Worm (Caenorhabditis elegans) whole organism, young adult: Measurements from ENCODE around the gene T28A11.25.

Experiments used
- B0019.2 ChIP-seq: fragments of 200-800 bp; sonication (Bioruptor generic); conservative IDR thresholded peaks from 2 replicates; pipeline ENCODE4 v1.3.6; 2022; ENCODE audit warnings: missing genetic modification reagents, missing genetic modification characterization, missing compliant biosample characterization
- B0035.1 ChIP-seq: sonication (generic microtip); optimal IDR thresholded peaks from 2 replicates; lab custom pipeline; 2016; ENCODE audit warnings: missing genetic modification characterization, mild to moderate bottlenecking, missing compliant biosample characterization, missing genotype, missing genetic modification reagents
- ama-1 ChIP-seq, 3 experiments: fragments of 150-350 bp in 1 of 3; sonication (generic microtip) in 2 of 3; optimal IDR thresholded peaks; 2 replicates each; lab custom pipeline; 2014 to 2018; ENCODE audit warnings: missing biosample characterization in 2 of 3, missing genetic modification characterization in 2 of 3, missing genetic modification reagents in 2 of 3
- aptf-2 ChIP-seq: fragments of 200-800 bp; sonication (Bioruptor generic); conservative IDR thresholded peaks from 2 replicates; pipeline ENCODE4 v1.3.6; 2022; ENCODE audit warnings: missing genetic modification reagents, missing genetic modification characterization, missing compliant biosample characterization
- dpff-1 ChIP-seq: sonication (generic microtip); optimal IDR thresholded peaks from 2 replicates; lab custom pipeline; 2017; ENCODE audit warnings: mild to moderate bottlenecking, missing genetic modification characterization, missing compliant biosample characterization
- nfya-1 ChIP-seq: sonication (generic microtip); optimal IDR thresholded peaks from 2 replicates; lab custom pipeline; 2017; ENCODE audit warnings: antibody characterized with exemption, missing compliant biosample characterization, missing genetic modification characterization, borderline replicate concordance; ENCODE audit not compliant: insufficient read depth
- pha-4 ChIP-seq: fragments of 150-350 bp; sonication (generic microtip); optimal IDR thresholded peaks from 2 replicates; lab custom pipeline; 2014; ENCODE audit warnings: missing biosample characterization, missing genetic modification reagents, missing genetic modification characterization
- rpc-1 ChIP-seq, 2 experiments: fragments of 150-350 bp in 1 of 2; sonication (generic microtip) in 1 of 2; optimal IDR thresholded peaks; 2 replicates each; lab custom pipeline; 2014 to 2018; ENCODE audit warnings: missing biosample characterization in 1 of 2, missing genetic modification characterization in 1 of 2, missing genetic modification reagents in 1 of 2, missing genotype in 1 of 2
- sdz-38 ChIP-seq: sonication (generic microtip); optimal IDR thresholded peaks from 2 replicates; lab custom pipeline; 2016; ENCODE audit warnings: missing genotype, missing genetic modification characterization, missing compliant biosample characterization
- snpc-1.1 ChIP-seq: sonication (generic microtip); optimal IDR thresholded peaks from 2 replicates; lab custom pipeline; 2017; ENCODE audit warnings: missing genetic modification characterization, mild to moderate bottlenecking, missing compliant biosample characterization, antibody characterized with exemption, moderate library complexity, missing genotype, missing genetic modification reagents; ENCODE audit not compliant: insufficient read depth
- snpc-4 ChIP-seq, 5 experiments: fragments of 150-350 bp in 1 of 5; sonication (generic microtip) in 4 of 5; optimal IDR thresholded peaks; 2 replicates each; lab custom pipeline; 2014 to 2018; ENCODE audit warnings: missing genetic modification characterization in 5 of 5, missing biosample characterization in 3 of 5, antibody characterized with exemption in 2 of 5, mild to moderate bottlenecking in 2 of 5, missing compliant biosample characterization in 2 of 5, missing genotype in 2 of 5, moderate library complexity in 2 of 5, missing genetic modification reagents in 1 of 5
- zfh-2 ChIP-seq: fragments of 200-800 bp; sonication (Bioruptor generic); conservative IDR thresholded peaks from 2 replicates; pipeline ENCODE4 v1.3.6; 2022; ENCODE audit warnings: missing genetic modification reagents, missing genetic modification characterization, missing compliant biosample characterization
- zim-3 ChIP-seq: sonication (generic microtip); optimal IDR thresholded peaks from 2 replicates; lab custom pipeline; 2017; ENCODE audit warnings: mild to moderate bottlenecking, missing genetic modification characterization, moderate library complexity, missing compliant biosample characterization

- TF ChIP-seq pha-4 (tag; lab: Kevin White, UChicago) (no peak), aptf-2 (GFP tag; lab: Robert Waterston, UW) (no peak), ama-1 (optimal IDR thresholded peaks at IDR 0.05; lab: Kevin White, UChicago) (no peak), ama-1 (GFP tag; optimal IDR thresholded peaks at IDR 0.05; lab: Kevin White, UChicago) (no peak), rpc-1 (optimal IDR thresholded peaks at IDR 0.05; lab: Kevin White, UChicago) (no peak), rpc-1 (tag; optimal IDR thresholded peaks at IDR 0.05; lab: Kevin White, UChicago) (no peak), snpc-1.1 (tag; lab: Kevin White, UChicago) (no peak), zfh-2 (no peak), B0019.2 (GFP tag; lab: Robert Waterston, UW) (no peak), snpc-4 (GFP tag; optimal IDR thresholded peaks at IDR 0.05; lab: Kevin White, UChicago) (no peak), snpc-4 (tag; optimal IDR thresholded peaks at IDR 0.05; lab: Kevin White, UChicago) (no peak), zim-3 (tag; lab: Kevin White, UChicago) (no peak), dpff-1 (tag; lab: Kevin White, UChicago) (no peak), sdz-38 (tag; lab: Kevin White, UChicago) (no peak), B0035.1 (tag; lab: Kevin White, UChicago) (no peak), nfya-1 (tag; lab: Kevin White, UChicago) (no peak)
Measured at ce11 chrV:3273577-3274100, 8.0 kb upstream of the T28A11.25 start, which contains the start of gene T28A11.4.
